Worm (Caenorhabditis elegans) whole organism, L1 larva: ENCODE data around the gene gpd-4.
A peak's percentile ranks its signal among the peaks of the same experiment; 100 is the strongest.

ENCODE experiments used
- Y116A8C.19 ChIP-seq: sonication (generic microtip); optimal IDR thresholded peaks from 2 replicates; lab custom pipeline; 2016; ENCODE audit warnings: missing compliant biosample characterization, missing genetic modification characterization, borderline replicate concordance
- ama-1 ChIP-seq: fragments of 150-350 bp; optimal IDR thresholded peaks from 2 replicates; lab custom pipeline; 2014
- blmp-1 ChIP-seq: fragments of 150-350 bp; optimal IDR thresholded peaks from 2 replicates; lab custom pipeline; 2014; ENCODE audit warnings: missing biosample characterization, missing genetic modification characterization
- ceh-82 ChIP-seq, 3 experiments: fragments of 150-350 bp in 1 of 3; sonication (generic microtip) in 2 of 3; optimal IDR thresholded peaks; 2 replicates each; lab custom pipeline; 2014 to 2017; ENCODE audit warnings: missing biosample characterization in 3 of 3, missing genetic modification characterization in 3 of 3
- dpl-1 ChIP-seq, 3 experiments: fragments of 150-350 bp in 2 of 3; sonication (generic microtip) in 1 of 3; optimal IDR thresholded peaks; 2 replicates each; lab custom pipeline; 2014 to 2017; ENCODE audit warnings: missing biosample characterization in 3 of 3, missing genetic modification characterization in 3 of 3, missing genetic modification reagents in 3 of 3
- dsc-1 ChIP-seq: sonication (generic microtip); optimal IDR thresholded peaks from 2 replicates; lab custom pipeline; 2016; ENCODE audit warnings: mild to moderate bottlenecking, missing genetic modification characterization, missing compliant biosample characterization
- efl-1 ChIP-seq, 4 experiments: fragments of 150-350 bp; optimal IDR thresholded peaks in 3 of 4; peaks in 1 of 4; 1 replicate in 1 of 4; 2 replicates in 3 of 4; lab custom pipeline; 2014; ENCODE audit warnings: missing biosample characterization in 2 of 4, missing genetic modification characterization in 2 of 4, missing genetic modification reagents in 2 of 4
- efl-3 ChIP-seq: fragments of 200-800 bp; sonication (Bioruptor generic); optimal IDR thresholded peaks from 2 replicates; lab custom pipeline; 2018; ENCODE audit warnings: mild to moderate bottlenecking, missing genetic modification characterization, missing compliant biosample characterization
- egl-27 ChIP-seq, 2 experiments: fragments of 150-350 bp in 1 of 2; sonication (generic microtip); optimal IDR thresholded peaks; 3 replicates each; lab custom pipeline; 2017 to 2018; ENCODE audit warnings: missing biosample characterization in 2 of 2, missing genetic modification characterization in 2 of 2, missing genetic modification reagents in 2 of 2
- elt-3 ChIP-seq, 6 experiments: fragments of 150-350 bp in 1 of 6; sonication (generic microtip); optimal IDR thresholded peaks; 2 replicates each; lab custom pipeline; 2017 to 2018; ENCODE audit warnings: missing biosample characterization in 6 of 6, missing genetic modification characterization in 6 of 6, inconsistent platforms in 1 of 6
- fkh-4 ChIP-seq: sonication (generic microtip); optimal IDR thresholded peaks from 2 replicates; lab custom pipeline; 2016; ENCODE audit warnings: missing compliant biosample characterization, missing genetic modification characterization, borderline replicate concordance
- fkh-8 ChIP-seq: sonication (generic microtip); optimal IDR thresholded peaks from 2 replicates; lab custom pipeline; 2016; ENCODE audit warnings: mild to moderate bottlenecking, missing genetic modification characterization, missing compliant biosample characterization
- grh-1 ChIP-seq: fragments of 200-800 bp; sonication (Bioruptor generic); IDR thresholded peaks from 2 replicates; pipeline ENCODE4 v1.3.6; 2022; ENCODE audit warnings: missing genetic modification reagents, missing genetic modification characterization, missing compliant biosample characterization
- hlh-17 ChIP-seq: fragments of 200-800 bp; sonication (Bioruptor generic); optimal IDR thresholded peaks from 2 replicates; lab custom pipeline; 2018; ENCODE audit warnings: missing genetic modification characterization, mild to moderate bottlenecking, missing compliant biosample characterization, moderate library complexity, borderline replicate concordance
- hlh-4 ChIP-seq: sonication (generic microtip); optimal IDR thresholded peaks from 2 replicates; lab custom pipeline; 2016; ENCODE audit warnings: mild to moderate bottlenecking, missing genetic modification characterization, missing compliant biosample characterization
- hpl-2 ChIP-seq: fragments of 150-350 bp; optimal IDR thresholded peaks from 2 replicates; lab custom pipeline; 2014; ENCODE audit warnings: missing biosample characterization, missing genetic modification reagents, missing genetic modification characterization
- lin-13 ChIP-seq: fragments of 150-350 bp; optimal IDR thresholded peaks from 2 replicates; lab custom pipeline; 2014; ENCODE audit warnings: missing biosample characterization, missing genetic modification reagents, missing genetic modification characterization
- lin-14 ChIP-seq: fragments of 200-800 bp; sonication (Bioruptor generic); optimal IDR thresholded peaks from 2 replicates; lab custom pipeline; 2018; ENCODE audit warnings: mild to moderate bottlenecking, missing genetic modification characterization, moderate library complexity, missing compliant biosample characterization
- lin-35 ChIP-seq, 2 experiments: fragments of 150-350 bp; optimal IDR thresholded peaks; 2 replicates each; lab custom pipeline; 2014; ENCODE audit warnings: missing biosample characterization in 2 of 2, missing genetic modification characterization in 2 of 2, missing genetic modification reagents in 2 of 2
- lir-3 ChIP-seq: sonication (generic microtip); optimal IDR thresholded peaks from 2 replicates; lab custom pipeline; 2016; ENCODE audit warnings: mild to moderate bottlenecking, missing genetic modification characterization, moderate library complexity, missing compliant biosample characterization; ENCODE audit not compliant: poor library complexity
- mab-9 ChIP-seq: fragments of 200-800 bp; sonication (Bioruptor generic); IDR thresholded peaks from 2 replicates; pipeline ENCODE4 v1.3.6; 2022; ENCODE audit warnings: missing genetic modification reagents, missing genetic modification characterization, missing compliant biosample characterization
- mdl-1 ChIP-seq, 2 experiments: fragments of 150-350 bp; optimal IDR thresholded peaks; 2 replicates each; lab custom pipeline; 2014 to 2017; ENCODE audit warnings: missing biosample characterization in 2 of 2, missing genetic modification characterization in 2 of 2, inconsistent platforms in 1 of 2
- mef-2 ChIP-seq: fragments of 150-350 bp; optimal IDR thresholded peaks from 2 replicates; lab custom pipeline; 2014; ENCODE audit warnings: missing biosample characterization, missing genetic modification characterization
- nhr-11 ChIP-seq: fragments of 150-350 bp; optimal IDR thresholded peaks from 2 replicates; lab custom pipeline; 2014; ENCODE audit warnings: missing biosample characterization, missing genetic modification characterization
- nhr-19 ChIP-seq: fragments of 200-800 bp; sonication (Bioruptor generic); conservative IDR thresholded peaks from 2 replicates; pipeline ENCODE4 v1.3.6; 2022; ENCODE audit warnings: missing genetic modification characterization, missing compliant biosample characterization
- nhr-28 ChIP-seq: fragments of 150-350 bp; optimal IDR thresholded peaks from 2 replicates; lab custom pipeline; 2014; ENCODE audit warnings: missing biosample characterization, missing genetic modification characterization
- nhr-47 ChIP-seq: sonication (generic microtip); optimal IDR thresholded peaks from 2 replicates; lab custom pipeline; 2016; ENCODE audit warnings: mild to moderate bottlenecking, missing genetic modification characterization, moderate library complexity, missing compliant biosample characterization
- nhr-71 ChIP-seq: sonication (generic microtip); optimal IDR thresholded peaks from 2 replicates; lab custom pipeline; 2016; ENCODE audit warnings: mild to moderate bottlenecking, missing genetic modification characterization, moderate library complexity, missing compliant biosample characterization
- pag-3 ChIP-seq: sonication (generic microtip); optimal IDR thresholded peaks from 2 replicates; lab custom pipeline; 2017; ENCODE audit warnings: missing genetic modification characterization, mild to moderate bottlenecking, missing compliant biosample characterization, antibody characterized with exemption, borderline replicate concordance; ENCODE audit not compliant: insufficient read depth
- pax-3 ChIP-seq: fragments of 200-800 bp; sonication (Bioruptor generic); optimal IDR thresholded peaks from 2 replicates; lab custom pipeline; 2018; ENCODE audit warnings: mild to moderate bottlenecking, missing genetic modification characterization, moderate library complexity, missing compliant biosample characterization
- rnt-1 ChIP-seq: sonication (generic microtip); optimal IDR thresholded peaks from 2 replicates; lab custom pipeline; 2016; ENCODE audit warnings: mild to moderate bottlenecking, missing genetic modification characterization, moderate library complexity, missing compliant biosample characterization
- skn-1 ChIP-seq: fragments of 150-350 bp; optimal IDR thresholded peaks from 2 replicates; lab custom pipeline; 2014; ENCODE audit warnings: missing biosample characterization, missing genetic modification characterization
- sox-4 ChIP-seq: sonication (generic microtip); optimal IDR thresholded peaks from 2 replicates; lab custom pipeline; 2016; ENCODE audit warnings: missing genetic modification characterization, missing compliant biosample characterization
- sup-37 ChIP-seq: fragments of 200-800 bp; sonication (Bioruptor generic); optimal IDR thresholded peaks from 2 replicates; lab custom pipeline; 2018; ENCODE audit warnings: mild to moderate bottlenecking, missing genetic modification characterization, missing compliant biosample characterization
- swsn-7 ChIP-seq: sonication (generic microtip); optimal IDR thresholded peaks from 2 replicates; lab custom pipeline; 2016; ENCODE audit warnings: missing genetic modification characterization, missing compliant biosample characterization
- unc-130 ChIP-seq: fragments of 150-350 bp; optimal IDR thresholded peaks from 2 replicates; lab custom pipeline; 2017; ENCODE audit warnings: missing biosample characterization, missing genetic modification characterization, inconsistent platforms
- unc-86 ChIP-seq: sonication (generic microtip); optimal IDR thresholded peaks from 2 replicates; lab custom pipeline; 2016; ENCODE audit warnings: missing genetic modification characterization, missing compliant biosample characterization
- zag-1 ChIP-seq: fragments of 150-350 bp; optimal IDR thresholded peaks from 2 replicates; lab custom pipeline; 2014; ENCODE audit warnings: missing biosample characterization, missing genetic modification characterization
- zip-4 ChIP-seq: fragments of 200-800 bp; sonication (Bioruptor generic); optimal IDR thresholded peaks from 2 replicates; lab custom pipeline; 2018; ENCODE audit warnings: mild to moderate bottlenecking, missing genetic modification characterization, moderate library complexity, missing compliant biosample characterization
- ztf-4 ChIP-seq: fragments of 150-350 bp; optimal IDR thresholded peaks from 2 replicates; lab custom pipeline; 2014; ENCODE audit warnings: missing biosample characterization, missing genetic modification characterization

gpd-4 gene

DNA sequence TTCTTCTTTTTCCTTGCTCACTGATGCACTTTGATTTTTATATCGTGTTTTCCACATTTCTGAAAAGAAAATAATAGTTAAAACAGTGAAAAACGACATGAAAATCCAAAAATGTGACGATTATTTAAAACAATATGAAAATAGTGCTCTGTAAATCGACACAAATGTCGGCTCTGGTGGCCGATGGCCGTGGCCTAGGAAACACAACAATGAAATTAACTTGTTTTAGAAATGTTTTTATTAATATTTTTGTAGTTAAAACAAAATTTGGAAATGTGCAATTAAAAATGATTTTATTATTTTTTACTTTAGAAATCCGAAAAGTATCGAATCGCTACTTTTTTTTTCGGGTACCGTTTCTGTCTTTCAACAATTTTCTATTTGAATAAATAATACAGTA, 29.7 kb downstream of the gpd-4 start, which contains the start of gene arv-1 (continued):
- TF ChIP-seq egl-27 (tag; optimal IDR thresholded peaks at IDR 0.05; lab: Kevin White, UChicago), result no peak
- TF ChIP-seq fkh-4, result peak; percentile 79
- no peak for TF ChIP-seq sup-37 (GFP tag; lab: Kevin White, UChicago)
- TF ChIP-seq pax-3 (tag; lab: Kevin White, UChicago), result peak; percentile 72
- peak; percentile 27 for TF ChIP-seq nhr-11 (tag; lab: Kevin White, UChicago)
- TF ChIP-seq lir-3 (tag; lab: Kevin White, UChicago), result peak; percentile 89

DNA sequence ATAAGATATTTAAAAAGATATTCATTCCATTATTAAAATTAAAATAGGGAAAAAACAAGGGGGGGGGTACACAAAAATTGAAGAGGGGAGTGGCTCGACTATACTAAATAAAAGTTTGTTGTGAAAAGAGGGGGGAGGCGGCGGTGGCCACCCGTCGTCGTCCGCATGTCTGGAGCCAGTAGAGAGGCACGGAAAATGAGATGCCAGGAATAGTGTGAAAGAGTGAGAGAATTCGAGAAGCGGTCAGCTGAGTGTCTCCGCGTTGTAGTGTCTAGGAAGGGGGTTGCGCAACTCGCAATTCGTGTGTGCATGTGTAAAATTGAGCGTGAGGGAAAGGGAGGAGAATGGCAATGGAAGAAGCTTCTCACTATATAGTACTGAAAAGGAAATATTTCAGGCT, 31.2 kb downstream of the gpd-4 start:
- TF ChIP-seq lin-35 (GFP tag; optimal IDR thresholded peaks at IDR 0.05; lab: Kevin White, UChicago), result peak in 1 of 2 experiments; percentile 11
- TF ChIP-seq sox-4 (tag; lab: Kevin White, UChicago), result no peak
- TF ChIP-seq dsc-1 (tag; lab: Kevin White, UChicago), result peak; percentile 27
- TF ChIP-seq ceh-82 (tag; optimal IDR thresholded peaks at IDR 0.05; lab: Kevin White, UChicago), result peak in 1 of 3 experiments; percentile 27
- TF ChIP-seq nhr-71, result peak; percentile 5
- TF ChIP-seq lin-14 (GFP tag; lab: Kevin White, UChicago), result peak; percentile 53
- TF ChIP-seq nhr-11 (tag; lab: Kevin White, UChicago), result peak; percentile 26
- peak in 1 of 2 experiments; percentile 8 for TF ChIP-seq mdl-1 (tag; optimal IDR thresholded peaks at IDR 0.05; lab: Kevin White, UChicago)
- peak; percentile 41 for TF ChIP-seq rnt-1 (tag; lab: Kevin White, UChicago)
- no peak for TF ChIP-seq hpl-2 (GFP tag; lab: Kevin White, UChicago)
- no peak for TF ChIP-seq efl-3 (GFP tag; lab: Kevin White, UChicago)
- TF ChIP-seq nhr-47 (tag; lab: Kevin White, UChicago), result peak; percentile 7
- TF ChIP-seq efl-1 (optimal IDR thresholded peaks at IDR 0.05; lab: Kevin White, UChicago), result peak in 1 of 2 experiments; percentile 26
- peak in 1 of 2 experiments; percentile 47 for TF ChIP-seq efl-1 (GFP tag; optimal IDR thresholded peaks at IDR 0.05 in 1 of 2; lab: Kevin White, UChicago)
- TF ChIP-seq, all 84 proteins: peak for 10

DNA sequence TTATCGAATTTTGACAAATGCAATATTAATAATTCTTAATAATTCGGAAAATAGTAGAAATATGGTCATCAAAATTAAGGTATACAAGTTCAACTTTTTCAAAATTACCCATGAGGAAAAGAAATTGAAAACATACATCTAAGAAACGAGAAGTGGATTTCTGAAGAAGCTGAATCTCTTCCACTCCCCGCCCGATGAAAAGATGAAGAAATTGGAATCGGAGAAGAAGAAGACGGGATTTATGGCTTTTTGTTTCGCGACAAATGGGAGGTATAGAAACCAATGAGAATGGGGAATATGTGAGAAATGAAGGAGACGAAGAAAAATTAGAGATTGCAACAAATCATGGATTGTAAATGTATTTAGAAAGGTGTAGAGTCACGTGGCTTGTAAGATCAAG, 32.0 kb downstream of the gpd-4 start:
- TF ChIP-seq sox-4 (tag; lab: Kevin White, UChicago), result no peak
- no peak for TF ChIP-seq nhr-19
- TF ChIP-seq nhr-71, result peak; percentile 46
- no peak for TF ChIP-seq dpl-1 (GFP tag; optimal IDR thresholded peaks at IDR 0.05; lab: Kevin White, UChicago)
- TF ChIP-seq blmp-1 (tag; lab: Kevin White, UChicago), result peak; percentile 53
- no peak for TF ChIP-seq ama-1 (lab: Kevin White, UChicago)
- TF ChIP-seq hlh-4 (tag; lab: Kevin White, UChicago), result no peak
- no peak for TF ChIP-seq mab-9 (GFP tag; lab: Robert Waterston, UW)
- TF ChIP-seq dsc-1 (tag; lab: Kevin White, UChicago), result peak; percentile 54
- no peak for TF ChIP-seq skn-1 (tag; lab: Kevin White, UChicago)
- TF ChIP-seq ztf-4 (tag; lab: Kevin White, UChicago), result no peak
- peak; percentile 43 for TF ChIP-seq rnt-1 (tag; lab: Kevin White, UChicago)
- TF ChIP-seq, all 84 proteins: peak for 4

DNA sequence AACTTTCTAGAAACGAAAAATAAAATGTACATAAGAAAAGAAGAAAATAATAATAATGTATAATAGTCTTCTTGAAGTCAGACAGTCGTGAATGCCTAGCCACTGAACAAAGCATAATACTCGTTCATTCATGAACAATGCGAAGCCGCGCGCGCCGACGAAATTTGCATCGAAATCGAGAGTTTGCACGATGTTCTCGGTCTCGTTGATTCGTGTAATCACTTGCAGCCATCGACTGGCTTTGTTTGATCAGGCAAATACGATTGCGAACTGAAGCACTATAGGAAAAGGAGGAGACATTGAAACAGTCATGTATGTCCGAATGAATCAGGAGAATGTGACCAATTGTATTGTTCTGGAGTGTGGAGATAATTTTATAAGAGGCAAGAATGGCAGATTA, 32.7 kb downstream of the gpd-4 start:
- TF ChIP-seq blmp-1 (tag; lab: Kevin White, UChicago) (peak; percentile 95), fkh-8 (tag; lab: Kevin White, UChicago) (no peak)
- TF ChIP-seq, all 84 proteins: peak for 1

DNA sequence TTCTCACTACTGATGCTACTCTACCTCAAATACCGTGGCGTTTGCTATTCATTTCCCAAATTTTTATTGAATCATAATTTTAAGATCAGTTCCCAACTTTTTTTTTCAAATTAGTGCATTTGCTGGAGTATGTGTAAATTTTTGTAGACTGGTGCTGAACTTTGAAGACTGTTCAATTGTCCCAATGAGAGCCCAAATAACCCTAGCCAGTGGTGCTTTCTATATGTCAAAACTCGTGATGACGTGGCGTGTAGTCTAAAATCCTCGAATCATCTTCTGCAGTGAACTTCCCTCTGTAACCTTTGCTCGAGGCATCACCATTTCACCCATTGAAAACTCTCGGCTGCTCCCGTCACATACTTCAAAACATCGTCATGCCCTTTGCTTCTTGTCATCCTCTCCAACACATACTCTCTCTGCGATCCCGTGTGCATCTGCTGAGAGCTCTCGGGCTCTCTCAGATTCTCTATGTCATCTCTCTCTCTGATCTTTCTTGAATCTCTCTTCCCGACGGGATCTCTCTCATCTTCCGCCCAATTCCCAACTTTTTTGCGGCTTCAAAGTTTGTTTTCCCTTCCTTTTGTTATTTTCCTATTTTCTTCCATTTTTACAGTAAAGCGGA, 33.5 kb downstream of the gpd-4 start:
- peak; percentile 51 for TF ChIP-seq nhr-71
- TF ChIP-seq mef-2, result no peak
- no peak for TF ChIP-seq zip-4 (GFP tag; lab: Kevin White, UChicago)
- no peak for TF ChIP-seq zag-1 (tag; lab: Kevin White, UChicago)
- no peak for TF ChIP-seq swsn-7 (tag; lab: Kevin White, UChicago)
- TF ChIP-seq rnt-1 (tag; lab: Kevin White, UChicago), result peak; percentile 74
- no peak for TF ChIP-seq Y116A8C.19 (tag; lab: Kevin White, UChicago)
- TF ChIP-seq grh-1 (GFP tag; lab: Robert Waterston, UW), result no peak
- peak in 1 of 2 experiments; percentile 24 for TF ChIP-seq mdl-1 (tag; optimal IDR thresholded peaks at IDR 0.05; lab: Kevin White, UChicago)
- no peak for TF ChIP-seq pag-3 (tag; lab: Kevin White, UChicago)
- peak; percentile 46 for TF ChIP-seq lin-14 (GFP tag; lab: Kevin White, UChicago)
- TF ChIP-seq efl-1 (optimal IDR thresholded peaks at IDR 0.05; lab: Kevin White, UChicago), result no peak
- TF ChIP-seq efl-1 (GFP tag; optimal IDR thresholded peaks at IDR 0.05 in 1 of 2; lab: Kevin White, UChicago), result peak in 1 of 2 experiments; percentile 47
- TF ChIP-seq unc-86 (tag; lab: Kevin White, UChicago), result no peak
- no peak for TF ChIP-seq hlh-17 (GFP tag; lab: Kevin White, UChicago)
- no peak for TF ChIP-seq lin-13 (GFP tag; lab: Kevin White, UChicago)
- no peak for TF ChIP-seq elt-3 (tag; optimal IDR thresholded peaks at IDR 0.05; lab: Kevin White, UChicago)
- no peak for TF ChIP-seq nhr-28
- TF ChIP-seq unc-130 (tag; lab: Kevin White, UChicago), result peak; percentile 47
- TF ChIP-seq blmp-1 (tag; lab: Kevin White, UChicago), result no peak
